Worm (Caenorhabditis elegans) whole organism, L2 larva: Measurements from ENCODE around the gene nhr-39.

Source experiments
- aly-2 ChIP-seq: fragments of 150-350 bp; optimal IDR thresholded peaks from 2 replicates; lab custom pipeline; 2014; ENCODE audit warnings: missing biosample characterization, missing genetic modification characterization
- ama-1 ChIP-seq: fragments of 150-350 bp; optimal IDR thresholded peaks from 2 replicates; lab custom pipeline; 2018; ENCODE audit warnings: inconsistent platforms
- blmp-1 ChIP-seq: sonication (generic microtip); optimal IDR thresholded peaks from 2 replicates; lab custom pipeline; 2017; ENCODE audit warnings: missing genetic modification characterization, mild to moderate bottlenecking, missing compliant biosample characterization, antibody characterized with exemption, moderate library complexity; ENCODE audit not compliant: insufficient read depth
- ceh-16 ChIP-seq: fragments of 150-350 bp; optimal IDR thresholded peaks from 2 replicates; lab custom pipeline; 2014; ENCODE audit warnings: missing biosample characterization, missing genetic modification characterization
- elt-3 ChIP-seq: sonication (generic microtip); optimal IDR thresholded peaks from 2 replicates; lab custom pipeline; 2017; ENCODE audit warnings: missing biosample characterization, missing genetic modification characterization
- lin-13 ChIP-seq: fragments of 150-350 bp; optimal IDR thresholded peaks from 2 replicates; lab custom pipeline; 2014; ENCODE audit warnings: missing biosample characterization, missing genetic modification reagents, missing genetic modification characterization
- lsy-2 ChIP-seq, 2 experiments: fragments of 150-350 bp in 1 of 2; sonication (generic microtip) in 1 of 2; optimal IDR thresholded peaks; 2 replicates each; lab custom pipeline; 2014 to 2017; ENCODE audit warnings: missing biosample characterization in 2 of 2, missing genetic modification characterization in 2 of 2
- mdl-1 ChIP-seq, 2 experiments: fragments of 150-350 bp in 1 of 2; sonication (generic microtip) in 1 of 2; optimal IDR thresholded peaks; 2 replicates each; lab custom pipeline; 2017; ENCODE audit warnings: missing biosample characterization in 2 of 2, missing genetic modification characterization in 2 of 2
- nhr-10 ChIP-seq: sonication (generic microtip); optimal IDR thresholded peaks from 2 replicates; lab custom pipeline; 2017; ENCODE audit warnings: missing biosample characterization, missing genetic modification characterization
- nhr-12 ChIP-seq: fragments of 150-350 bp; optimal IDR thresholded peaks from 2 replicates; lab custom pipeline; 2014; ENCODE audit warnings: missing biosample characterization, missing genetic modification characterization
- nhr-23 ChIP-seq: fragments of 150-350 bp; optimal IDR thresholded peaks from 2 replicates; lab custom pipeline; 2014; ENCODE audit warnings: missing biosample characterization, missing genetic modification reagents, missing genetic modification characterization
- nhr-77 ChIP-seq: fragments of 150-350 bp; optimal IDR thresholded peaks from 2 replicates; lab custom pipeline; 2014; ENCODE audit warnings: missing biosample characterization, missing genetic modification characterization
- sem-4 ChIP-seq: fragments of 150-350 bp; optimal IDR thresholded peaks from 2 replicates; lab custom pipeline; 2014; ENCODE audit warnings: missing biosample characterization, missing genetic modification reagents, missing genetic modification characterization
- unc-55 ChIP-seq: fragments of 150-350 bp; sonication (generic microtip); optimal IDR thresholded peaks from 3 replicates; lab custom pipeline; 2014; ENCODE audit warnings: missing biosample characterization, missing genetic modification reagents, missing genetic modification characterization

- no peak for TF ChIP-seq lin-13 (GFP tag; lab: Kevin White, UChicago)
- TF ChIP-seq nhr-10 (tag; lab: Kevin White, UChicago), result no peak
- TF ChIP-seq mdl-1 (tag; optimal IDR thresholded peaks at IDR 0.05; lab: Kevin White, UChicago), result no peak
- no peak for TF ChIP-seq nhr-12 (tag; lab: Kevin White, UChicago)
- no peak for TF ChIP-seq elt-3 (tag; lab: Kevin White, UChicago)
- no peak for TF ChIP-seq nhr-77 (tag; lab: Kevin White, UChicago)
- TF ChIP-seq aly-2 (tag; lab: Kevin White, UChicago), result no peak
- no peak for TF ChIP-seq ceh-16 (tag; lab: Kevin White, UChicago)
- TF ChIP-seq sem-4 (tag; lab: Kevin White, UChicago), result no peak
- TF ChIP-seq unc-55, result no peak
- no peak for TF ChIP-seq lsy-2 (tag; optimal IDR thresholded peaks at IDR 0.05; lab: Kevin White, UChicago)
- no peak for TF ChIP-seq blmp-1 (tag; lab: Kevin White, UChicago)
- TF ChIP-seq nhr-23 (tag; lab: Kevin White, UChicago), result no peak
- no peak for TF ChIP-seq ama-1 (lab: Kevin White, UChicago)
Measured at ce11 chrV:9295581-9295980, 7.5 kb upstream of the nhr-39 start.
